Worm (Caenorhabditis elegans): ENCODE data around the gene srt-63.

DNA sequence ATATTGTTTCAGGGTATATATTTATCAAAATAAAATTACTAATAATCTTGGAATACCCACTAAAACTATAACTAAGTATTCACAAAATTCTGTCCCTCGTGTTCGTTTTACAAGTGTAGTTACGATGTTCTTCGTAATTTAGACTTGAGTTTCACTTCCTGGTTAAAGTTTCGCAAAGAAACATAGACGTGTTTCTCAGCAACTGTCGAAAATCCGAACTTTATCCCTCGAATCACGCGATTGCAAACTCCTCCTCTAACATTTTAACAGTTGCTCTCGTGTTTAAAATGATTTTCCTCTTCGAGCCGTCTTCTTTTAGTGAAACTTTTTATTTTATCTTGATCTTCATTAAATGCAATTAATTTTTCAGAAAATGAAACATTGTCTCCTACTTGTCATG, 24.1 kb upstream of the srt-63 start, which contains the start of gene T28A11.2:
- TF ChIP-seq dao-5 (tag; optimal IDR thresholded peaks at IDR 0.05), result no peak
- no peak for TF ChIP-seq W03F9.2 (tag; optimal IDR thresholded peaks at IDR 0.05)
- no peak for TF ChIP-seq him-1 (tag; optimal IDR thresholded peaks at IDR 0.05)

Measured in whole organism, L4/young adult.